Worm (Caenorhabditis elegans) whole organism, early embryonic: ENCODE measurements around the gene K11E4.6.

ENCODE experiments used
- F13C5.2 ChIP-seq: sonication (generic microtip); optimal IDR thresholded peaks from 2 replicates; lab custom pipeline; 2017; ENCODE audit warnings: mild to moderate bottlenecking, missing genetic modification characterization, inconsistent platforms, missing compliant biosample characterization
- aly-1 ChIP-seq: sonication (generic microtip); optimal IDR thresholded peaks from 2 replicates; lab custom pipeline; 2016; ENCODE audit warnings: missing genetic modification characterization, missing compliant biosample characterization
- ama-1 ChIP-seq: fragments of 150-350 bp; optimal IDR thresholded peaks from 2 replicates; lab custom pipeline; 2014
- ceh-13 ChIP-seq: fragments of 200-800 bp; sonication (Bioruptor generic); optimal IDR thresholded peaks from 2 replicates; lab custom pipeline; 2018; ENCODE audit warnings: mild to moderate bottlenecking, missing genetic modification characterization, missing compliant biosample characterization
- ets-7 ChIP-seq: sonication (generic microtip); optimal IDR thresholded peaks from 2 replicates; lab custom pipeline; 2016; ENCODE audit warnings: missing genotype, missing genetic modification characterization, missing compliant biosample characterization
- flt-1 ChIP-seq: fragments of 200-800 bp; sonication (Bioruptor generic); IDR thresholded peaks from 2 replicates; pipeline ENCODE4 v1.3.6; 2022; ENCODE audit warnings: missing genetic modification characterization, missing compliant biosample characterization
- hmbx-1 ChIP-seq: sonication (generic microtip); optimal IDR thresholded peaks from 2 replicates; lab custom pipeline; 2016; ENCODE audit warnings: mild to moderate bottlenecking, missing genetic modification characterization, missing compliant biosample characterization
- hnd-1 ChIP-seq: sonication (generic microtip); optimal IDR thresholded peaks from 2 replicates; lab custom pipeline; 2016; ENCODE audit warnings: missing genetic modification characterization, missing compliant biosample characterization
- pes-1 ChIP-seq: fragments of 200-800 bp; sonication (Bioruptor generic); IDR thresholded peaks from 2 replicates; pipeline ENCODE4 v1.3.6; 2022; ENCODE audit warnings: missing genetic modification reagents, missing genetic modification characterization, missing compliant biosample characterization
- scrt-1 ChIP-seq: fragments of 200-800 bp; sonication (Bioruptor generic); IDR thresholded peaks from 2 replicates; pipeline ENCODE4 v1.3.6; 2022; ENCODE audit warnings: missing genetic modification characterization, missing compliant biosample characterization
- sea-1 ChIP-seq: fragments of 200-800 bp; sonication (Bioruptor generic); conservative IDR thresholded peaks from 2 replicates; pipeline ENCODE4 v1.3.6; 2022; ENCODE audit warnings: missing genetic modification characterization, missing compliant biosample characterization

DNA sequence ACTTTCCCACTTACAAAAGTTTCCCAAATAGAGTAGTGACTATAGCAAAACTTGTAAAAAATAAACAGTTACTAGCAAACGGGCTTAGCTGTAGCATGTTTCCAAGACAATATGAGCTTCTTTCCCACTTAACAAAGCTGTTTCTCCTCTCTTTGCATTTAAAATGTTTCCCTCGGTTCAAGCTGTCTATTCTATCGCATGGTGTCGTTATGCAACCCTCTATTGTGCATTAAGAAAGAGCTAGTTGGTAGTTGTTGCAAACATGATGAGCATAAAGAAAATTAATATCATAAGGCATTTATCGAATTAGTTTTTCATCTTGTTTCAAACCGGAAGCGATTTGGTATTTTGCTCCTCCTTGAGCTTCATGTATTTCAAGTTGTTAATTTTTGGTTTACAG lies 1.6 kb upstream of the K11E4.6 start, which contains the start of gene poml-1:
- no peak for TF ChIP-seq sea-1 (GFP tag; lab: Robert Waterston, UW)
- no peak for TF ChIP-seq F13C5.2 (tag; lab: Kevin White, UChicago)
- TF ChIP-seq ama-1 (lab: Kevin White, UChicago), result no peak
- no peak for TF ChIP-seq flt-1 (GFP tag; lab: Robert Waterston, UW)
- no peak for TF ChIP-seq scrt-1 (GFP tag; lab: Robert Waterston, UW)
- TF ChIP-seq hmbx-1 (tag; lab: Kevin White, UChicago), result no peak
- no peak for TF ChIP-seq pes-1 (GFP tag; lab: Robert Waterston, UW)
- TF ChIP-seq aly-1 (tag; lab: Kevin White, UChicago), result no peak
- no peak for TF ChIP-seq ceh-13 (GFP tag; lab: Kevin White, UChicago)
- TF ChIP-seq ets-7, result no peak
- TF ChIP-seq hnd-1, result no peak
